Fruit fly (Drosophila melanogaster) whole organism, pupa: ENCODE measurements around the gene Aldh.

ENCODE experiments used
- CG13204 ChIP-seq: fragments of 200-800 bp; sonication (Bioruptor generic); optimal IDR thresholded peaks from 2 replicates; lab custom pipeline; 2018; ENCODE audit warnings: missing biosample characterization, mild to moderate bottlenecking, missing genetic modification characterization, moderate library complexity
- CG15710 ChIP-seq: fragments of 200-800 bp; sonication (Bioruptor generic); optimal IDR thresholded peaks from 2 replicates; lab custom pipeline; 2018; ENCODE audit warnings: missing biosample characterization, mild to moderate bottlenecking, missing genetic modification characterization, moderate library complexity
- CG9948 ChIP-seq: fragments of 200-800 bp; sonication (Bioruptor generic); optimal IDR thresholded peaks from 2 replicates; lab custom pipeline; 2018; ENCODE audit warnings: missing biosample characterization, mild to moderate bottlenecking, missing genetic modification characterization, moderate library complexity
- Pif1A ChIP-seq: fragments of 200-800 bp; sonication (Bioruptor generic); optimal IDR thresholded peaks from 3 replicates; lab custom pipeline; 2016; ENCODE audit warnings: missing biosample characterization, missing genetic modification characterization
- gl ChIP-seq: fragments of 200-800 bp; sonication (Bioruptor generic); optimal IDR thresholded peaks from 2 replicates; lab custom pipeline; 2018; ENCODE audit warnings: missing biosample characterization, mild to moderate bottlenecking, missing genetic modification characterization

dm6 chr2L:9377789-9378188 lies 9.4 kb upstream of the Aldh start:
- no peak for TF ChIP-seq Pif1A
- TF ChIP-seq CG13204 (GFP tag; lab: Kevin White, UChicago) = no peak
- TF ChIP-seq CG15710 (tag; lab: Kevin White, UChicago) = no peak
- TF ChIP-seq gl (tag; lab: Kevin White, UChicago) = no peak
- no peak for TF ChIP-seq CG9948 (tag; lab: Kevin White, UChicago)
